Worm (Caenorhabditis elegans) whole organism, L4/young adult: ENCODE data around the gene H38K22.6.

Experiments
- W03F9.2 ChIP-seq: fragments of 150-350 bp; optimal IDR thresholded peaks from 2 replicates; lab custom pipeline; 2014; ENCODE audit warnings: missing biosample characterization, missing genetic modification characterization
- him-1 ChIP-seq: sonication (generic microtip); optimal IDR thresholded peaks from 2 replicates; lab custom pipeline; 2016; ENCODE audit warnings: missing genotype, missing genetic modification reagents, missing genetic modification characterization, missing compliant biosample characterization

DNA sequence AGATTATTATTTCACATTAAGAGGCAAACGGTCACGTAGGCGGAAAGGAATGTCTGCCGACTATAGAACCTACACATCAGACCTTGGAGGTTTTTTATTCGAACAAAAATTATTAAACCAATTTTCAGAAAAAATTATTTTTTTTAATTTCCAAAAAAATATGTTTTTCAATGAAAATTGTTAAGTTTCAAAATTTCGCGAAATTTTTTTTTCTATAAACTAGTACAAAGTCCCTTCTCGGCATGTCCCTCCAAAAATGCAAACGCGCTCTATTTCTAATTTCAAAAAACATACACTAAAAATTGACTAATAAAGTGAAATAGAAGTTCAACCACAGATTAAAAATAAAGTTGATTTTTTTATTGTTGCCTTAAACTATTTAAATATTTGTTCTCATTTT, 44.8 kb downstream of the H38K22.6 start, which contains the start of gene ckb-1:
- TF ChIP-seq W03F9.2 (tag; lab: Kevin White, UChicago): no peak
- TF ChIP-seq him-1 (tag; lab: Kevin White, UChicago): no peak
